Fruit fly (Drosophila melanogaster) whole organism, embryonic: Measurements from ENCODE around the gene CG34163.

Experiments
- B-H2 ChIP-seq: fragments of 200-800 bp; sonication (Bioruptor generic); optimal IDR thresholded peaks from 2 replicates; lab custom pipeline; 2018; ENCODE audit warnings: missing biosample characterization, mild to moderate bottlenecking, missing genetic modification characterization
- C15 ChIP-seq: fragments of 200-800 bp; sonication (Bioruptor generic); IDR thresholded peaks from 3 replicates; pipeline ENCODE4 v1.3.6; 2022; ENCODE audit warnings: missing biosample characterization, missing genetic modification characterization
- CG10366 ChIP-seq: fragments of 200-800 bp; sonication (Bioruptor generic); IDR thresholded peaks from 2 replicates; pipeline ENCODE4 v1.3.6; 2022; ENCODE audit warnings: missing biosample characterization, missing genetic modification characterization
- CG10654 ChIP-seq: fragments of 200-800 bp; sonication (Bioruptor generic); optimal IDR thresholded peaks from 2 replicates; lab custom pipeline; 2016; ENCODE audit warnings: missing biosample characterization, missing genetic modification characterization
- CG11093 ChIP-seq: fragments of 200-800 bp; sonication (Bioruptor generic); IDR thresholded peaks from 3 replicates; pipeline ENCODE4 v1.3.6; 2022; ENCODE audit warnings: missing biosample characterization, missing genetic modification characterization
- CG12219 ChIP-seq: fragments of 200-800 bp; sonication (Bioruptor generic); optimal IDR thresholded peaks from 3 replicates; lab custom pipeline; 2018; ENCODE audit warnings: missing biosample characterization, mild to moderate bottlenecking, missing genetic modification characterization
- CG15269 ChIP-seq: fragments of 200-800 bp; sonication (Bioruptor generic); optimal IDR thresholded peaks from 2 replicates; lab custom pipeline; 2018; ENCODE audit warnings: missing biosample characterization, mild to moderate bottlenecking, missing genetic modification characterization, moderate library complexity
- CG16779 ChIP-seq: fragments of 200-800 bp; sonication (Bioruptor generic); IDR thresholded peaks from 2 replicates; pipeline ENCODE4 v1.3.6; 2022; ENCODE audit warnings: missing biosample characterization, missing genetic modification characterization
- CG18262 ChIP-seq: fragments of 200-800 bp; optimal IDR thresholded peaks from 3 replicates; lab custom pipeline; 2019; ENCODE audit warnings: missing biosample characterization, mild to moderate bottlenecking, missing genetic modification characterization, moderate library complexity
- CG18764 ChIP-seq: fragments of 200-800 bp; sonication (Bioruptor generic); optimal IDR thresholded peaks from 3 replicates; lab custom pipeline; 2016; ENCODE audit warnings: missing biosample characterization, missing genetic modification characterization
- CG3847 ChIP-seq: fragments of 200-800 bp; sonication (Bioruptor generic); IDR thresholded peaks from 2 replicates; pipeline ENCODE4 v1.3.6; 2022; ENCODE audit warnings: missing biosample characterization, missing genetic modification characterization
- CG4328 ChIP-seq: fragments of 200-800 bp; sonication (Bioruptor generic); optimal IDR thresholded peaks from 3 replicates; lab custom pipeline; 2017; ENCODE audit warnings: missing biosample characterization, missing genetic modification reagents, missing genetic modification characterization
- CG4360 ChIP-seq: fragments of 200-800 bp; sonication (Bioruptor generic); IDR thresholded peaks from 2 replicates; pipeline ENCODE4 v1.3.6; 2022; ENCODE audit warnings: missing biosample characterization, missing genetic modification characterization
- CG5245 ChIP-seq: fragments of 200-800 bp; sonication (Bioruptor generic); optimal IDR thresholded peaks from 3 replicates; lab custom pipeline; 2016; ENCODE audit warnings: missing biosample characterization, missing genetic modification characterization
- CG6272 ChIP-seq: fragments of 200-800 bp; sonication (Bioruptor generic); IDR thresholded peaks from 2 replicates; pipeline ENCODE4 v1.3.6; 2022; ENCODE audit warnings: missing biosample characterization, missing genetic modification characterization
- CG8765 ChIP-seq: fragments of 200-800 bp; sonication (Bioruptor generic); IDR thresholded peaks from 2 replicates; pipeline ENCODE4 v1.3.6; 2022; ENCODE audit warnings: missing biosample characterization, missing genetic modification characterization
- CG9797 ChIP-seq: fragments of 200-800 bp; sonication (Bioruptor generic); optimal IDR thresholded peaks from 3 replicates; lab custom pipeline; 2018; ENCODE audit warnings: missing biosample characterization, mild to moderate bottlenecking, missing genetic modification characterization
- CTCF ChIP-seq: fragments of 200-800 bp; sonication (Bioruptor generic); optimal IDR thresholded peaks from 2 replicates; lab custom pipeline; 2017; ENCODE audit warnings: missing biosample characterization, mild to moderate bottlenecking, missing genetic modification characterization, moderate library complexity
- CkIIα-i1 ChIP-seq: fragments of 200-800 bp; sonication (Bioruptor generic); IDR thresholded peaks from 2 replicates; pipeline ENCODE4 v1.3.6; 2022; ENCODE audit warnings: missing biosample characterization, missing genetic modification characterization
- Dbx ChIP-seq: fragments of 200-800 bp; sonication (Bioruptor generic); IDR thresholded peaks from 3 replicates; pipeline ENCODE4 v1.3.6; 2022; ENCODE audit warnings: missing biosample characterization, missing genetic modification characterization
- Doc3 ChIP-seq: fragments of 200-800 bp; sonication (Bioruptor generic); IDR thresholded peaks from 3 replicates; pipeline ENCODE4 v1.3.6; 2022; ENCODE audit warnings: missing biosample characterization, missing genetic modification characterization; ENCODE audit not compliant: partially characterized antibody
- E2f1 ChIP-seq: fragments of 200-800 bp; sonication (Bioruptor generic); IDR thresholded peaks from 2 replicates; pipeline ENCODE4 v1.3.6; 2022; ENCODE audit warnings: missing biosample characterization, missing genetic modification characterization
- HLH4C ChIP-seq: fragments of 200-800 bp; sonication (Bioruptor generic); IDR thresholded peaks from 3 replicates; pipeline ENCODE4 v1.3.6; 2022; ENCODE audit warnings: missing biosample characterization, missing genetic modification characterization; ENCODE audit not compliant: partially characterized antibody
- Hmr ChIP-seq: fragments of 200-800 bp; sonication (Bioruptor generic); optimal IDR thresholded peaks from 3 replicates; lab custom pipeline; 2017; ENCODE audit warnings: mild to moderate bottlenecking, missing biosample characterization, missing genetic modification reagents, missing genetic modification characterization
- Hsf ChIP-seq: fragments of 200-800 bp; sonication (Bioruptor generic); optimal IDR thresholded peaks from 3 replicates; lab custom pipeline; 2016; ENCODE audit warnings: missing biosample characterization, missing genetic modification characterization
- Jarid2 ChIP-seq: fragments of 200-800 bp; sonication (Bioruptor generic); optimal IDR thresholded peaks from 3 replicates; lab custom pipeline; 2017; ENCODE audit warnings: mild to moderate bottlenecking, missing biosample characterization, missing genetic modification reagents, missing genetic modification characterization
- Med ChIP-seq: fragments of 200-800 bp; sonication (Bioruptor generic); peaks from one replicate; lab custom pipeline; 2016; ENCODE audit warnings: missing biosample characterization, missing genetic modification characterization, mild to moderate bottlenecking, inconsistent platforms, moderate library complexity
- NC2β ChIP-seq: fragments of 200-800 bp; sonication (Bioruptor generic); optimal IDR thresholded peaks from 2 replicates; lab custom pipeline; 2016; ENCODE audit warnings: missing biosample characterization, missing genetic modification characterization
- Optix ChIP-seq: fragments of 200-800 bp; sonication (Bioruptor generic); IDR thresholded peaks from 3 replicates; pipeline ENCODE4 v1.3.6; 2022; ENCODE audit warnings: missing biosample characterization, missing genetic modification characterization
- Pdp1 ChIP-seq, 2 experiments: fragments of 200-800 bp; sonication (Bioruptor generic); optimal IDR thresholded peaks; 3 replicates each; lab custom pipeline; 2016; ENCODE audit warnings: missing biosample characterization in 2 of 2, missing genetic modification characterization in 2 of 2, mild to moderate bottlenecking in 1 of 2, moderate library complexity in 1 of 2
- Side ChIP-seq: fragments of 200-800 bp; sonication (Bioruptor generic); optimal IDR thresholded peaks from 2 replicates; lab custom pipeline; 2016; ENCODE audit warnings: missing biosample characterization, missing genetic modification characterization
- Six4 ChIP-seq: fragments of 200-800 bp; sonication (Bioruptor generic); optimal IDR thresholded peaks from 2 replicates; lab custom pipeline; 2016; ENCODE audit warnings: missing biosample characterization, missing genetic modification characterization
- Sox100B ChIP-seq: fragments of 200-800 bp; sonication (Bioruptor generic); optimal IDR thresholded peaks from 3 replicates; lab custom pipeline; 2018; ENCODE audit warnings: missing biosample characterization, mild to moderate bottlenecking, missing genetic modification characterization
- Xbp1 ChIP-seq: fragments of 200-800 bp; sonication (Bioruptor generic); optimal IDR thresholded peaks from 3 replicates; lab custom pipeline; 2016; ENCODE audit warnings: missing biosample characterization, mild to moderate bottlenecking, missing genetic modification characterization
- abd-A ChIP-seq: fragments of 200-800 bp; sonication (Bioruptor generic); optimal IDR thresholded peaks from 3 replicates; lab custom pipeline; 2019; ENCODE audit warnings: missing biosample characterization, mild to moderate bottlenecking, missing genetic modification characterization, moderate library complexity
- aop ChIP-seq: fragments of 200-800 bp; sonication (Bioruptor generic); IDR thresholded peaks from 2 replicates; pipeline ENCODE4 v1.3.6; 2022; ENCODE audit warnings: missing biosample characterization, missing genetic modification characterization
- bsh ChIP-seq, 2 experiments: fragments of 200-800 bp; sonication (Bioruptor generic); optimal IDR thresholded peaks; 2 replicates each; lab custom pipeline; 2017 to 2018; ENCODE audit warnings: mild to moderate bottlenecking in 2 of 2, missing biosample characterization in 2 of 2, missing genetic modification characterization in 2 of 2, moderate library complexity in 1 of 2
- cad ChIP-seq: fragments of >200 bp; optimal IDR thresholded peaks from 2 replicates; lab custom pipeline; 2017; ENCODE audit warnings: missing biosample characterization, missing genetic modification characterization
- croc ChIP-seq: fragments of 200-800 bp; sonication (Bioruptor generic); conservative IDR thresholded peaks from 3 replicates; pipeline ENCODE4 v1.3.6; 2022; ENCODE audit warnings: missing biosample characterization, missing genetic modification characterization
- ewg ChIP-seq: fragments of 200-800 bp; sonication (Bioruptor generic); optimal IDR thresholded peaks from 3 replicates; lab custom pipeline; 2017; ENCODE audit warnings: mild to moderate bottlenecking, missing biosample characterization, missing genetic modification reagents, missing genetic modification characterization
- gfzf ChIP-seq: fragments of 200-800 bp; sonication (Bioruptor generic); optimal IDR thresholded peaks from 2 replicates; lab custom pipeline; 2016; ENCODE audit warnings: missing biosample characterization, mild to moderate bottlenecking, missing genetic modification characterization, moderate library complexity
- gt ChIP-seq: fragments of 200-800 bp; sonication (Bioruptor generic); IDR thresholded peaks from 2 replicates; pipeline ENCODE4 v1.3.6; 2022; ENCODE audit warnings: missing biosample characterization, missing genetic modification characterization
- lbe ChIP-seq: fragments of 200-800 bp; sonication (Bioruptor generic); optimal IDR thresholded peaks from 2 replicates; lab custom pipeline; 2016; ENCODE audit warnings: missing biosample characterization, mild to moderate bottlenecking, missing genetic modification characterization
- pfk ChIP-seq: fragments of 200-800 bp; sonication (Bioruptor generic); optimal IDR thresholded peaks from 2 replicates; lab custom pipeline; 2018; ENCODE audit warnings: missing biosample characterization, mild to moderate bottlenecking, missing genetic modification characterization, moderate library complexity
- prd ChIP-seq, 3 experiments: fragments of >200 bp in 2 of 3; fragments of 200-800 bp in 1 of 3; sonication (Bioruptor generic) in 1 of 3; optimal IDR thresholded peaks in 2 of 3; IDR thresholded peaks in 1 of 3; 2 replicates in 2 of 3; 3 replicates in 1 of 3; pipeline versions ENCODE4 v1.3.6 to Lab custom; 2017 to 2022; ENCODE audit warnings: missing biosample characterization in 1 of 3, missing genetic modification characterization in 1 of 3
- row ChIP-seq: fragments of 200-800 bp; sonication (Bioruptor generic); IDR thresholded peaks from 3 replicates; pipeline ENCODE4 v1.3.6; 2022; ENCODE audit warnings: missing biosample characterization, missing genetic modification characterization
- schlank ChIP-seq: fragments of 200-800 bp; sonication (Bioruptor generic); optimal IDR thresholded peaks from 2 replicates; lab custom pipeline; 2018; ENCODE audit warnings: missing biosample characterization, mild to moderate bottlenecking, missing genetic modification characterization
- sim ChIP-seq: fragments of 200-800 bp; sonication (Bioruptor generic); IDR thresholded peaks from 2 replicates; pipeline ENCODE4 v1.3.6; 2022; ENCODE audit warnings: missing biosample characterization, missing genetic modification characterization
- slou ChIP-seq: fragments of 200-800 bp; sonication (Bioruptor generic); optimal IDR thresholded peaks from 3 replicates; lab custom pipeline; 2016; ENCODE audit warnings: missing biosample characterization, missing genetic modification characterization
- usp ChIP-seq: fragments of >200 bp; optimal IDR thresholded peaks from 2 replicates; lab custom pipeline; 2017; ENCODE audit warnings: missing biosample characterization, missing genetic modification characterization
- vnd ChIP-seq: fragments of 200-800 bp; sonication (Bioruptor generic); IDR thresholded peaks from 3 replicates; pipeline ENCODE4 v1.3.6; 2022; ENCODE audit warnings: missing biosample characterization, missing genetic modification characterization; ENCODE audit not compliant: partially characterized antibody
- wor ChIP-seq: fragments of 200-800 bp; sonication (Bioruptor generic); IDR thresholded peaks from 2 replicates; pipeline ENCODE4 v1.3.6; 2022; ENCODE audit warnings: missing biosample characterization, missing genetic modification characterization

The CG34163 gene

dm6 chr2L:11949917-11950316, 38.2 kb upstream of the CG34163 start (continued):
- TF ChIP-seq schlank (tag; lab: Kevin White, UChicago): no peak
- no peak for TF ChIP-seq CG18764
- no peak; the same call in 1 of the 2 replicates for TF ChIP-seq CG10366 (GFP tag; lab: Robert Waterston, UW)
- TF ChIP-seq bsh (GFP tag; optimal IDR thresholded peaks at IDR 0.05; lab: Kevin White, UChicago): peak; percentile 63 to 76
- TF ChIP-seq cad (GFP tag; lab: Kevin White, UChicago): no peak
- TF ChIP-seq CG4360 (GFP tag; lab: Robert Waterston, UW): no peak; the same call in 1 of the 2 replicates
- peak; percentile 35 for TF ChIP-seq CG15269
- no peak for TF ChIP-seq CG3847 (GFP tag; lab: Robert Waterston, UW)
- no peak for TF ChIP-seq vnd (GFP tag; lab: Robert Waterston, UW)
- TF ChIP-seq sim (GFP tag; lab: Robert Waterston, UW): no peak
- TF ChIP-seq wor (GFP tag; lab: Robert Waterston, UW): peak; percentile 48
- TF ChIP-seq NC2β: peak; percentile 8
- TF ChIP-seq pfk (GFP tag; lab: Kevin White, UChicago): no peak
- peak; percentile 55; the same call in 1 of the 2 replicates for TF ChIP-seq CG8765
- peak; percentile 31; the same call in 1 of the 2 replicates for TF ChIP-seq E2f1 (GFP tag; lab: Robert Waterston, UW)
- peak; percentile 41 for TF ChIP-seq Hsf (GFP tag; lab: Kevin White, UChicago)
- no peak for TF ChIP-seq Med
- no peak for TF ChIP-seq Hmr
- no peak for TF ChIP-seq Side
- TF ChIP-seq slou (GFP tag; lab: Kevin White, UChicago): no peak
- no peak for TF ChIP-seq CG16779 (GFP tag; lab: Robert Waterston, UW)
- TF ChIP-seq prd (optimal IDR thresholded peaks at IDR 0.05; lab: Kevin White, UChicago): no peak
- TF ChIP-seq prd (GFP tag; IDR thresholded peaks at IDR 0.05; lab: Robert Waterston, UW): peak; percentile 77
- TF ChIP-seq CG9797 (GFP tag; lab: Kevin White, UChicago): no peak
- no peak for TF ChIP-seq usp
- peak; percentile 2 for TF ChIP-seq CG5245 (GFP tag; lab: Kevin White, UChicago)
- TF ChIP-seq HLH4C: no peak
- peak; percentile 61 for TF ChIP-seq row (GFP tag; lab: Robert Waterston, UW)
- TF ChIP-seq CG18262 (tag; lab: Kevin White, UChicago): peak; percentile 32
- no peak for TF ChIP-seq B-H2
- no peak for TF ChIP-seq abd-A (tag; lab: Kevin White, UChicago)
- TF ChIP-seq Doc3: no peak
- 0 out of 3 replicates have a peak, but pooled peaks have one; percentile 43 for TF ChIP-seq Dbx (GFP tag; lab: Robert Waterston, UW)
- no peak for TF ChIP-seq Six4 (GFP tag; lab: Kevin White, UChicago)
- peak; percentile 45 for TF ChIP-seq CG12219 (GFP tag; lab: Kevin White, UChicago)
- peak; percentile 41; the same call in 1 of the 3 replicates for TF ChIP-seq Optix (GFP tag; lab: Robert Waterston, UW)
- TF ChIP-seq CG6272 (GFP tag; lab: Robert Waterston, UW): no peak
- TF ChIP-seq CG4328 (GFP tag; lab: Kevin White, UChicago): no peak
- no peak for TF ChIP-seq CG11093 (GFP tag; lab: Robert Waterston, UW)
- peak; percentile 15 for TF ChIP-seq CG10654
- peak; percentile 55 for TF ChIP-seq Xbp1 (GFP tag; lab: Kevin White, UChicago)
- no peak for TF ChIP-seq aop (GFP tag; lab: Robert Waterston, UW)
- TF ChIP-seq CTCF (GFP tag; lab: Kevin White, UChicago): no peak
- TF ChIP-seq gt (GFP tag; lab: Robert Waterston, UW): no peak
- no peak for TF ChIP-seq C15 (GFP tag; lab: Robert Waterston, UW)
- TF ChIP-seq lbe: no peak
- peak; percentile 6 for TF ChIP-seq ewg (GFP tag; lab: Kevin White, UChicago)
- no peak for TF ChIP-seq Jarid2 (GFP tag; lab: Kevin White, UChicago)
- peak; percentile 20 to 21 for TF ChIP-seq Pdp1 (GFP tag; optimal IDR thresholded peaks at IDR 0.05; lab: Kevin White, UChicago)
- peak; percentile 12 for TF ChIP-seq Sox100B (GFP tag; lab: Kevin White, UChicago)
- no peak for TF ChIP-seq gfzf (GFP tag; lab: Kevin White, UChicago)
- TF ChIP-seq CkIIα-i1 (GFP tag; lab: Robert Waterston, UW): no peak
- TF ChIP-seq croc (GFP tag; lab: Robert Waterston, UW): no peak; the same call in 2 of the 3 replicates
